Worm (Caenorhabditis elegans) whole organism, young adult: ENCODE measurements around the gene vps-8.

Source experiments
- B0019.2 ChIP-seq: fragments of 200-800 bp; sonication (Bioruptor generic); conservative IDR thresholded peaks from 2 replicates; pipeline ENCODE4 v1.3.6; 2022; ENCODE audit warnings: missing genetic modification reagents, missing genetic modification characterization, missing compliant biosample characterization
- B0261.1 ChIP-seq: sonication (generic microtip); optimal IDR thresholded peaks from 2 replicates; lab custom pipeline; 2016; ENCODE audit warnings: mild to moderate bottlenecking, missing genetic modification characterization, moderate library complexity, missing compliant biosample characterization
- D2030.7 ChIP-seq: fragments of 200-800 bp; sonication (Bioruptor generic); IDR thresholded peaks from 2 replicates; pipeline ENCODE4 v1.3.6; 2022; ENCODE audit warnings: missing genetic modification reagents, missing genetic modification characterization, missing compliant biosample characterization
- F10E7.11 ChIP-seq: sonication (generic microtip); optimal IDR thresholded peaks from 2 replicates; lab custom pipeline; 2017; ENCODE audit warnings: mild to moderate bottlenecking, missing genetic modification characterization, moderate library complexity, missing compliant biosample characterization
- F23B12.7 ChIP-seq: sonication (generic microtip); optimal IDR thresholded peaks from 2 replicates; lab custom pipeline; 2017; ENCODE audit warnings: missing genetic modification characterization, mild to moderate bottlenecking, missing compliant biosample characterization, antibody characterized with exemption, moderate library complexity; ENCODE audit not compliant: insufficient read depth
- F33H1.4 ChIP-seq: fragments of 200-800 bp; sonication (Bioruptor generic); IDR thresholded peaks from 2 replicates; pipeline ENCODE4 v1.3.6; 2022; ENCODE audit warnings: missing genetic modification reagents, missing genetic modification characterization, missing compliant biosample characterization
- F49E8.2 ChIP-seq: sonication (generic microtip); optimal IDR thresholded peaks from 3 replicates; lab custom pipeline; 2017; ENCODE audit warnings: missing genetic modification characterization, mild to moderate bottlenecking, missing compliant biosample characterization, antibody characterized with exemption, moderate library complexity; ENCODE audit not compliant: insufficient read depth
- ZK185.1 ChIP-seq: sonication (generic microtip); optimal IDR thresholded peaks from 2 replicates; lab custom pipeline; 2016; ENCODE audit warnings: mild to moderate bottlenecking, missing genetic modification characterization, missing compliant biosample characterization; ENCODE audit not compliant: poor library complexity, severe bottlenecking
- atf-7 ChIP-seq: sonication (generic microtip); optimal IDR thresholded peaks from 2 replicates; lab custom pipeline; 2017; ENCODE audit warnings: mild to moderate bottlenecking, missing genetic modification characterization, missing compliant biosample characterization
- athp-1 ChIP-seq: sonication (generic microtip); optimal IDR thresholded peaks from 2 replicates; lab custom pipeline; 2017; ENCODE audit warnings: mild to moderate bottlenecking, missing genetic modification characterization, missing compliant biosample characterization
- cebp-1 ChIP-seq, 2 experiments: fragments of 200-800 bp in 1 of 2; sonication (Bioruptor generic) in 1 of 2; sonication (generic microtip) in 1 of 2; IDR thresholded peaks in 1 of 2; optimal IDR thresholded peaks in 1 of 2; 2 replicates each; pipeline versions ENCODE4 v1.3.6 to Lab custom; 2017 to 2022; ENCODE audit warnings: missing compliant biosample characterization in 2 of 2, missing genetic modification characterization in 2 of 2, mild to moderate bottlenecking in 1 of 2, missing genetic modification reagents in 1 of 2, moderate library complexity in 1 of 2
- dox-1 ChIP-seq: fragments of 200-800 bp; sonication (Bioruptor generic); IDR thresholded peaks from 2 replicates; pipeline ENCODE4 v1.3.6; 2022; ENCODE audit warnings: missing genetic modification reagents, missing genetic modification characterization, missing compliant biosample characterization
- egl-18 ChIP-seq: fragments of 200-800 bp; sonication (Bioruptor generic); IDR thresholded peaks from 2 replicates; pipeline ENCODE4 v1.3.6; 2022; ENCODE audit warnings: missing genetic modification reagents, missing genetic modification characterization, missing compliant biosample characterization
- ets-4 ChIP-seq: fragments of 200-800 bp; sonication (Bioruptor generic); optimal IDR thresholded peaks from 2 replicates; lab custom pipeline; 2018; ENCODE audit warnings: mild to moderate bottlenecking, missing genetic modification characterization, missing compliant biosample characterization
- hmg-20 ChIP-seq: fragments of 200-800 bp; sonication (Bioruptor generic); IDR thresholded peaks from 2 replicates; pipeline ENCODE4 v1.3.6; 2022; ENCODE audit warnings: missing genetic modification reagents, missing genetic modification characterization, missing compliant biosample characterization
- hrde-1 ChIP-seq: sonication (generic microtip); optimal IDR thresholded peaks from 2 replicates; lab custom pipeline; 2016; ENCODE audit warnings: missing genetic modification characterization, mild to moderate bottlenecking, missing compliant biosample characterization, moderate library complexity, missing genotype, missing genetic modification reagents, borderline replicate concordance
- let-607 ChIP-seq, 2 experiments: fragments of 200-800 bp in 1 of 2; sonication (Bioruptor generic) in 1 of 2; sonication (generic microtip) in 1 of 2; optimal IDR thresholded peaks; 2 replicates each; lab custom pipeline; 2016 to 2018; ENCODE audit warnings: mild to moderate bottlenecking in 2 of 2, missing compliant biosample characterization in 2 of 2, missing genetic modification characterization in 2 of 2, moderate library complexity in 2 of 2, missing genotype in 1 of 2
- lsl-1 ChIP-seq: fragments of 200-800 bp; sonication (Bioruptor generic); optimal IDR thresholded peaks from 2 replicates; lab custom pipeline; 2018; ENCODE audit warnings: mild to moderate bottlenecking, missing genetic modification characterization, moderate library complexity, missing compliant biosample characterization
- madf-10 ChIP-seq: sonication (generic microtip); optimal IDR thresholded peaks from 2 replicates; lab custom pipeline; 2016; ENCODE audit warnings: mild to moderate bottlenecking, missing genetic modification characterization, missing compliant biosample characterization
- madf-6 ChIP-seq: fragments of 200-800 bp; sonication (Bioruptor generic); IDR thresholded peaks from 2 replicates; pipeline ENCODE4 v1.3.6; 2022; ENCODE audit warnings: missing genetic modification reagents, missing genetic modification characterization, missing compliant biosample characterization
- madf-8 ChIP-seq: fragments of 200-800 bp; sonication (Bioruptor generic); conservative IDR thresholded peaks from 2 replicates; pipeline ENCODE4 v1.3.6; 2022; ENCODE audit warnings: missing genetic modification reagents, missing genetic modification characterization, missing compliant biosample characterization
- mcd-1 ChIP-seq: fragments of 200-800 bp; sonication (Bioruptor generic); IDR thresholded peaks from 2 replicates; pipeline ENCODE4 v1.3.6; 2022; ENCODE audit warnings: missing genetic modification reagents, missing genetic modification characterization, missing compliant biosample characterization
- nhr-80 ChIP-seq: sonication (generic microtip); optimal IDR thresholded peaks from 2 replicates; lab custom pipeline; 2016; ENCODE audit warnings: missing genetic modification characterization, missing compliant biosample characterization
- pbrm-1 ChIP-seq: fragments of 200-800 bp; sonication (Bioruptor generic); IDR thresholded peaks from 2 replicates; pipeline ENCODE4 v1.3.6; 2022; ENCODE audit warnings: missing genetic modification reagents, missing genetic modification characterization, missing compliant biosample characterization
- rec-8 ChIP-seq, 2 experiments: sonication (generic microtip); optimal IDR thresholded peaks; 2 replicates each; lab custom pipeline; 2016; ENCODE audit warnings: mild to moderate bottlenecking in 2 of 2, missing genetic modification characterization in 2 of 2, missing genetic modification reagents in 2 of 2, missing genotype in 2 of 2, missing biosample characterization in 1 of 2, missing compliant biosample characterization in 1 of 2, moderate library complexity in 1 of 2
- rpc-1 ChIP-seq, 2 experiments: fragments of 150-350 bp in 1 of 2; sonication (generic microtip) in 1 of 2; optimal IDR thresholded peaks; 2 replicates each; lab custom pipeline; 2014 to 2018; ENCODE audit warnings: missing biosample characterization in 1 of 2, missing genetic modification characterization in 1 of 2, missing genetic modification reagents in 1 of 2, missing genotype in 1 of 2
- snpc-1.3 ChIP-seq: sonication (generic microtip); optimal IDR thresholded peaks from 2 replicates; lab custom pipeline; 2017; ENCODE audit warnings: missing genetic modification characterization, mild to moderate bottlenecking, missing compliant biosample characterization, antibody characterized with exemption, moderate library complexity, missing genotype, missing genetic modification reagents; ENCODE audit not compliant: insufficient read depth
- snpc-4 ChIP-seq, 5 experiments: fragments of 150-350 bp in 1 of 5; sonication (generic microtip) in 4 of 5; optimal IDR thresholded peaks; 2 replicates each; lab custom pipeline; 2014 to 2018; ENCODE audit warnings: missing genetic modification characterization in 5 of 5, missing biosample characterization in 3 of 5, antibody characterized with exemption in 2 of 5, mild to moderate bottlenecking in 2 of 5, missing compliant biosample characterization in 2 of 5, missing genotype in 2 of 5, moderate library complexity in 2 of 5, missing genetic modification reagents in 1 of 5
- xnd-1 ChIP-seq: sonication (generic microtip); optimal IDR thresholded peaks from 2 replicates; lab custom pipeline; 2016; ENCODE audit warnings: missing genotype, missing genetic modification reagents, missing genetic modification characterization, missing compliant biosample characterization
- zim-3 ChIP-seq: sonication (generic microtip); optimal IDR thresholded peaks from 2 replicates; lab custom pipeline; 2017; ENCODE audit warnings: mild to moderate bottlenecking, missing genetic modification characterization, moderate library complexity, missing compliant biosample characterization
- ztf-18 ChIP-seq: sonication (generic microtip); optimal IDR thresholded peaks from 2 replicates; lab custom pipeline; 2016; ENCODE audit warnings: missing genotype, mild to moderate bottlenecking, missing genetic modification characterization, missing compliant biosample characterization
- ztf-25 ChIP-seq: fragments of 200-800 bp; sonication (Bioruptor generic); IDR thresholded peaks from 2 replicates; pipeline ENCODE4 v1.3.6; 2022; ENCODE audit warnings: missing genetic modification reagents, missing genetic modification characterization, missing compliant biosample characterization
- ztf-26 ChIP-seq: sonication (generic microtip); optimal IDR thresholded peaks from 2 replicates; lab custom pipeline; 2017; ENCODE audit warnings: missing genetic modification characterization, missing compliant biosample characterization
- ztf-6 ChIP-seq: fragments of 200-800 bp; sonication (Bioruptor generic); IDR thresholded peaks from 2 replicates; pipeline ENCODE4 v1.3.6; 2022; ENCODE audit warnings: missing genetic modification reagents, missing genetic modification characterization, missing compliant biosample characterization

vps-8 gene

ce11 chrIV:12278507-12278906, 2.7 kb upstream of the vps-8 start, which contains the start of the genes tag-335 and vkmt-1:
Gene tag-335, minus strand, starts transcription at chrIV:12278594.
Gene vkmt-1, plus strand, starts transcription at chrIV:12278725.
- TF ChIP-seq madf-8 (GFP tag; lab: Robert Waterston, UW) (peak; percentile 11; the same call in 1 of the 2 replicates), xnd-1 (tag; lab: Kevin White, UChicago) (peak; percentile 48), let-607 (tag; optimal IDR thresholded peaks at IDR 0.05; lab: Kevin White, UChicago) (peak in 1 of 2 experiments; percentile 16), dox-1 (GFP tag; lab: Robert Waterston, UW) (0 out of 2 replicates have a peak, but pooled peaks have one; percentile 17), egl-18 (GFP tag; lab: Robert Waterston, UW) (no peak), D2030.7 (GFP tag; lab: Robert Waterston, UW) (0 out of 2 replicates have a peak, but pooled peaks have one; percentile 36), madf-10 (tag; lab: Kevin White, UChicago) (no peak), snpc-1.3 (tag; lab: Kevin White, UChicago) (peak; percentile 24), rec-8 (tag; optimal IDR thresholded peaks at IDR 0.05; lab: Kevin White, UChicago) (no peak), ztf-25 (no peak), madf-6 (GFP tag; lab: Robert Waterston, UW) (peak; percentile 68; the same call in 1 of the 2 replicates), lsl-1 (GFP tag; lab: Kevin White, UChicago) (peak; percentile 74), snpc-4 (GFP tag; optimal IDR thresholded peaks at IDR 0.05; lab: Kevin White, UChicago) (no peak), snpc-4 (tag; optimal IDR thresholded peaks at IDR 0.05; lab: Kevin White, UChicago) (peak in 1 of 4 experiments; percentile 21), F33H1.4 (GFP tag; lab: Robert Waterston, UW) (peak; percentile 77), zim-3 (tag; lab: Kevin White, UChicago) (no peak)

ce11 chrIV:12274365-12274764, 1.4 kb downstream of the vps-8 start:
- TF ChIP-seq madf-6 (GFP tag; lab: Robert Waterston, UW), result no peak
- no peak for TF ChIP-seq dox-1 (GFP tag; lab: Robert Waterston, UW)
- no peak for TF ChIP-seq F23B12.7 (tag; lab: Kevin White, UChicago)

ce11 chrIV:12270392-12270791, 5.4 kb downstream of the vps-8 start, which contains the start of gene C42C1.3:
Gene C42C1.3, minus strand, starts transcription at chrIV:12270492.
- no peak for TF ChIP-seq B0261.1 (tag; lab: Kevin White, UChicago)
- no peak for TF ChIP-seq mcd-1
- no peak for TF ChIP-seq atf-7
- TF ChIP-seq ztf-26 (tag; lab: Kevin White, UChicago), result no peak
- TF ChIP-seq hrde-1, result no peak
- TF ChIP-seq nhr-80 (tag; lab: Kevin White, UChicago), result no peak
- no peak for TF ChIP-seq cebp-1 (GFP tag; IDR thresholded peaks at IDR 0.05; lab: Robert Waterston, UW)
- no peak for TF ChIP-seq cebp-1 (tag; optimal IDR thresholded peaks at IDR 0.05; lab: Kevin White, UChicago)
- TF ChIP-seq athp-1, result no peak
- TF ChIP-seq hmg-20 (GFP tag; lab: Robert Waterston, UW), result no peak
- TF ChIP-seq ztf-18 (tag; lab: Kevin White, UChicago), result no peak
- no peak for TF ChIP-seq ets-4 (GFP tag; lab: Kevin White, UChicago)
- no peak for TF ChIP-seq ZK185.1
- no peak for TF ChIP-seq F10E7.11 (tag; lab: Kevin White, UChicago)
- no peak for TF ChIP-seq ztf-6
- TF ChIP-seq F49E8.2 (tag; lab: Kevin White, UChicago), result no peak
- no peak for TF ChIP-seq B0019.2 (GFP tag; lab: Robert Waterston, UW)
- no peak for TF ChIP-seq rpc-1 (optimal IDR thresholded peaks at IDR 0.05; lab: Kevin White, UChicago)
- no peak for TF ChIP-seq rpc-1 (tag; optimal IDR thresholded peaks at IDR 0.05; lab: Kevin White, UChicago)
- TF ChIP-seq pbrm-1 (GFP tag; lab: Robert Waterston, UW), result no peak
